Fruit fly (Drosophila melanogaster): ENCODE results near the gene RhoU.

Gene RhoU

DNA sequence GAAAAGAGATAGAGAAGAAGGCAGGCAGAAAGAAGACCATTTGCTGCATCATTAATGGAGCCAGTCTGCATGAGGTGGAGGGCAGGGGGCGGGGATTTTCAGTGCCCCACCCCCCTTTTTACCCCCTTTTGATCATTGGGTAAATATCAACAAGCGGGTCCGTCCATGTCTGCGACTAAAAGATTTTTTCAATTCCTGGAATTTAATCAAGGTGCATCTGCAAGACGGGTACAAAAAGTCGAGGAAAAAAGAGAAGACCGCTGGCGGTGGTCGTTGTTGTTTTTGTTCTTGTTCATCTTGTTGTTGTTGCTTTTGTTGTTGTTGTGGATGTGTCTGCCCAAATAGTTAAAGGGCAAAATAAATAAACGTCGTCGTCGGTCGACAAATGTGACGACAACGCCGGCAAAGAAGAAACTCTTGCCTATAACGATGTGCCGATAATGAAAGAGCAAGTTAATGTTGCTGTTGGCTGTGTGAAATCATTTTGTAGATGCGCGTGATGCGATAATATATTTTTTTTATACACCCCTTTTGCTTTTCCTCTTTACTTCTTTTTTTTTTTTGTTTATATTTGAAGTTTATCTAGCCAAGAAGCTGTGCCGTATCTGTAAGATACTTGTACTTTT, 29.4 kb downstream of the RhoU start (continued):
- no peak for TF ChIP-seq CG18476 (GFP tag; optimal IDR thresholded peaks at IDR 0.05)
- no peak for TF ChIP-seq grau (tag; optimal IDR thresholded peaks at IDR 0.05)
- no peak for TF ChIP-seq CG17612 (GFP tag; IDR thresholded peaks at IDR 0.05)
- peak in 1 of 3 experiments; percentile 98 for TF ChIP-seq Stat92E (GFP tag; optimal IDR thresholded peaks at IDR 0.05)
- peak; percentile 12 for TF ChIP-seq CG5180 (GFP tag; optimal IDR thresholded peaks at IDR 0.05)
- no peak for TF ChIP-seq zfh2 (GFP tag; optimal IDR thresholded peaks at IDR 0.05)
- TF ChIP-seq Rfx (GFP tag; IDR thresholded peaks at IDR 0.05), result no peak
- TF ChIP-seq CG7556 (GFP tag; optimal IDR thresholded peaks at IDR 0.05), result peak; percentile 11
- TF ChIP-seq CG8281 (tag; optimal IDR thresholded peaks at IDR 0.05), result no peak
- peak; percentile 20; the same call in 1 of the 2 replicates for TF ChIP-seq CG11247 (GFP tag; IDR thresholded peaks at IDR 0.05)
- no peak for TF ChIP-seq CG3995 (GFP tag; optimal IDR thresholded peaks at IDR 0.05)
- TF ChIP-seq CG8089 (GFP tag; optimal IDR thresholded peaks at IDR 0.05), result peak; percentile 30
- no peak for TF ChIP-seq CG6654 (GFP tag; optimal IDR thresholded peaks at IDR 0.05)
- TF ChIP-seq CG13894 (tag; optimal IDR thresholded peaks at IDR 0.05), result no peak
- TF ChIP-seq Blimp-1 (GFP tag; optimal IDR thresholded peaks at IDR 0.05), result peak; percentile 53
- TF ChIP-seq H15 (GFP tag; IDR thresholded peaks at IDR 0.05), result no peak
- TF ChIP-seq CG7357 (GFP tag; IDR thresholded peaks at IDR 0.05), result no peak
- TF ChIP-seq CG3281 (GFP tag; optimal IDR thresholded peaks at IDR 0.05), result no peak
- peak; percentile 24 for TF ChIP-seq D19A (tag; optimal IDR thresholded peaks at IDR 0.05)
- TF ChIP-seq CG9727 (GFP tag; optimal IDR thresholded peaks at IDR 0.05), result peak; percentile 63
- no peak for TF ChIP-seq CG1602 (GFP tag; optimal IDR thresholded peaks at IDR 0.05)
- no peak for TF ChIP-seq ash1 (GFP tag; optimal IDR thresholded peaks at IDR 0.05)
- no peak for TF ChIP-seq br (optimal IDR thresholded peaks at IDR 0.05)
- TF ChIP-seq usp (GFP tag; optimal IDR thresholded peaks at IDR 0.05), result no peak
- peak; percentile 45 for TF ChIP-seq CG2202 (tag; optimal IDR thresholded peaks at IDR 0.05)
- TF ChIP-seq CG32532 (GFP tag; IDR thresholded peaks at IDR 0.05), result no peak
- TF ChIP-seq Doc2 (GFP tag; IDR thresholded peaks at IDR 0.05), result no peak
- TF ChIP-seq Optix (GFP tag; IDR thresholded peaks at IDR 0.05), result peak; percentile 51; the same call in 1 of the 3 replicates
- TF ChIP-seq CG6689 (GFP tag; IDR thresholded peaks at IDR 0.05), result no peak
- TF ChIP-seq Xrp1 (GFP tag; IDR thresholded peaks at IDR 0.05), result peak; percentile 66
- peak; percentile 53 for TF ChIP-seq CG2875 (GFP tag; optimal IDR thresholded peaks at IDR 0.05)
- TF ChIP-seq Gug (GFP tag; IDR thresholded peaks at IDR 0.05), result no peak
- TF ChIP-seq oc (tag; optimal IDR thresholded peaks at IDR 0.05), result no peak
- peak; percentile 20 for TF ChIP-seq CG14710 (tag; optimal IDR thresholded peaks at IDR 0.05)
- no peak for TF ChIP-seq slp2 (GFP tag; optimal IDR thresholded peaks at IDR 0.05)
- TF ChIP-seq sens-2 (GFP tag; IDR thresholded peaks at IDR 0.05), result 0 out of 2 replicates have a peak, but pooled peaks have one; percentile 8
- no peak for TF ChIP-seq Hr51 (GFP tag; optimal IDR thresholded peaks at IDR 0.05)
- no peak for TF ChIP-seq cad (GFP tag; optimal IDR thresholded peaks at IDR 0.05)
- peak; percentile 44 for TF ChIP-seq CG33557 (GFP tag; optimal IDR thresholded peaks at IDR 0.05)
- no peak for TF ChIP-seq CG9876 (GFP tag; optimal IDR thresholded peaks at IDR 0.05)
- TF ChIP-seq B-H1 (GFP tag; IDR thresholded peaks at IDR 0.05), result no peak; the same call in 2 of the 3 replicates
- peak; percentile 15; the same call in 1 of the 2 replicates for TF ChIP-seq CG31441 (GFP tag; IDR thresholded peaks at IDR 0.05)
- no peak for TF ChIP-seq sim (GFP tag; IDR thresholded peaks at IDR 0.05)
- peak; percentile 7 for TF ChIP-seq pnt (GFP tag; optimal IDR thresholded peaks at IDR 0.05)
- no peak for TF ChIP-seq lov (optimal IDR thresholded peaks at IDR 0.05)
- TF ChIP-seq lov (GFP tag; IDR thresholded peaks at IDR 0.05), result no peak
- no peak for TF ChIP-seq CG2129 (GFP tag; IDR thresholded peaks at IDR 0.05; ENCODE audit: partially characterized antibody)
- no peak for TF ChIP-seq CG4404 (GFP tag; IDR thresholded peaks at IDR 0.05)
- TF ChIP-seq CG18011 (GFP tag; optimal IDR thresholded peaks at IDR 0.05), result no peak
- no peak for TF ChIP-seq run (tag; optimal IDR thresholded peaks at IDR 0.05)
- no peak for TF ChIP-seq mam (GFP tag; optimal IDR thresholded peaks at IDR 0.05)

Measured in whole organism, embryonic.